Worm (Caenorhabditis elegans) whole organism, L1 larva: ENCODE measurements around the gene Y49F6B.8.

Experiments used
- ceh-63 ChIP-seq: fragments of 200-800 bp; sonication (Bioruptor generic); optimal IDR thresholded peaks from 2 replicates; lab custom pipeline; 2018; ENCODE audit warnings: mild to moderate bottlenecking, missing genetic modification characterization, missing compliant biosample characterization
- lin-15B ChIP-seq: fragments of 150-350 bp; sonication (generic microtip); optimal IDR thresholded peaks from 3 replicates; lab custom pipeline; 2014; ENCODE audit warnings: missing biosample characterization, missing genetic modification characterization
- pqm-1 ChIP-seq: sonication (generic microtip); optimal IDR thresholded peaks from 3 replicates; lab custom pipeline; 2017; ENCODE audit warnings: missing biosample characterization, missing genetic modification characterization
- sox-4 ChIP-seq: sonication (generic microtip); optimal IDR thresholded peaks from 2 replicates; lab custom pipeline; 2016; ENCODE audit warnings: missing genetic modification characterization, missing compliant biosample characterization

- TF ChIP-seq lin-15B (no peak), pqm-1 (tag; lab: Kevin White, UChicago) (no peak), sox-4 (tag; lab: Kevin White, UChicago) (no peak), ceh-63 (GFP tag; lab: Kevin White, UChicago) (no peak)
Observed at ce11 chrII:3437393-3437792, 44.1 kb downstream of the Y49F6B.8 start.
